Fruit fly (Drosophila melanogaster): Measurements from ENCODE around the gene ND-15.
A peak's percentile ranks its signal among the peaks of the same experiment; 100 is the strongest.

The ND-15 gene

dm6 chr2L:160581-161452, 46.3 kb downstream of the ND-15 start (continued):
- TF ChIP-seq slp2 (GFP tag; optimal IDR thresholded peaks at IDR 0.05): no peak
- TF ChIP-seq kay (GFP tag; optimal IDR thresholded peaks at IDR 0.05): no peak
- no peak for TF ChIP-seq Atf-2 (GFP tag; optimal IDR thresholded peaks at IDR 0.05)
- no peak for TF ChIP-seq knrl (GFP tag; IDR thresholded peaks at IDR 0.05; ENCODE audit: partially characterized antibody)
- peak; percentile 43 for TF ChIP-seq Hey (tag; optimal IDR thresholded peaks at IDR 0.05)
- peak; percentile 63 to 85 for TF ChIP-seq Trl (optimal IDR thresholded peaks at IDR 0.05)
- TF ChIP-seq Trl (GFP tag; optimal IDR thresholded peaks at IDR 0.05): peak; percentile 12
- TF ChIP-seq prd (optimal IDR thresholded peaks at IDR 0.05): no peak
- no peak for TF ChIP-seq prd (GFP tag; IDR thresholded peaks at IDR 0.05)
- TF ChIP-seq vvl (GFP tag; IDR thresholded peaks at IDR 0.05): no peak
- peak; percentile 22 for TF ChIP-seq CG2120 (GFP tag; optimal IDR thresholded peaks at IDR 0.05)
- TF ChIP-seq ro (GFP tag; IDR thresholded peaks at IDR 0.05): no peak
- TF ChIP-seq Bteb2 (GFP tag; optimal IDR thresholded peaks at IDR 0.05): no peak
- no peak for TF ChIP-seq Atf3 (GFP tag; optimal IDR thresholded peaks at IDR 0.05)
- TF ChIP-seq Aef1 (GFP tag; IDR thresholded peaks at IDR 0.05): no peak
- no peak for TF ChIP-seq lov (optimal IDR thresholded peaks at IDR 0.05)
- TF ChIP-seq lov (GFP tag; IDR thresholded peaks at IDR 0.05): no peak
- no peak for TF ChIP-seq CG7963 (GFP tag; IDR thresholded peaks at IDR 0.05; ENCODE audit: partially characterized antibody)
- TF ChIP-seq gce (GFP tag; IDR thresholded peaks at IDR 0.05): no peak
- peak; percentile 40 for TF ChIP-seq disco-r (GFP tag; optimal IDR thresholded peaks at IDR 0.05)
- TF ChIP-seq jing (GFP tag; optimal IDR thresholded peaks at IDR 0.05): no peak
- TF ChIP-seq fru (optimal IDR thresholded peaks at IDR 0.05): no peak
- TF ChIP-seq vfl (GFP tag; optimal IDR thresholded peaks at IDR 0.05): peak; percentile 58
- no peak for TF ChIP-seq ac (GFP tag; optimal IDR thresholded peaks at IDR 0.05)
- TF ChIP-seq nau (GFP tag; optimal IDR thresholded peaks at IDR 0.05): no peak
- no peak for TF ChIP-seq CG5953 (GFP tag; IDR thresholded peaks at IDR 0.05)
- no peak for TF ChIP-seq CG3281 (GFP tag; optimal IDR thresholded peaks at IDR 0.05)
- TF ChIP-seq Rx (GFP tag; IDR thresholded peaks at IDR 0.05): no peak
- no peak for TF ChIP-seq hth (optimal IDR thresholded peaks at IDR 0.05)
- TF ChIP-seq Usf (GFP tag; optimal IDR thresholded peaks at IDR 0.05): no peak
- no peak for TF ChIP-seq Tbp (GFP tag; optimal IDR thresholded peaks at IDR 0.05)
- TF ChIP-seq CG11696 (GFP tag; IDR thresholded peaks at IDR 0.05): no peak
- TF ChIP-seq lab (GFP tag; optimal IDR thresholded peaks at IDR 0.05): peak; percentile 56
- TF ChIP-seq CG10654 (GFP tag; optimal IDR thresholded peaks at IDR 0.05): no peak
- TF ChIP-seq fd102C (GFP tag; optimal IDR thresholded peaks at IDR 0.05): no peak
- no peak for TF ChIP-seq CG43689 (GFP tag; IDR thresholded peaks at IDR 0.05)
- no peak for TF ChIP-seq CG7556 (GFP tag; optimal IDR thresholded peaks at IDR 0.05)
- TF ChIP-seq h (optimal IDR thresholded peaks at IDR 0.05): no peak
- no peak for TF ChIP-seq CG10565 (GFP tag; optimal IDR thresholded peaks at IDR 0.05)
- TF ChIP-seq Sox100B (GFP tag; optimal IDR thresholded peaks at IDR 0.05): no peak
- TF ChIP-seq Max (GFP tag; optimal IDR thresholded peaks at IDR 0.05): peak; percentile 32
- TF ChIP-seq Side (GFP tag; optimal IDR thresholded peaks at IDR 0.05): no peak
- TF ChIP-seq CG18262 (tag; optimal IDR thresholded peaks at IDR 0.05): no peak
- no peak for TF ChIP-seq CG17361 (GFP tag; IDR thresholded peaks at IDR 0.05)
- no peak for TF ChIP-seq tx (GFP tag; optimal IDR thresholded peaks at IDR 0.05)
- no peak for TF ChIP-seq CG4854 (GFP tag; optimal IDR thresholded peaks at IDR 0.05)
- peak; percentile 62 for TF ChIP-seq scrt (GFP tag; optimal IDR thresholded peaks at IDR 0.05)
- no peak for TF ChIP-seq CG15696 (tag; optimal IDR thresholded peaks at IDR 0.05)
- TF ChIP-seq CG4328 (GFP tag; optimal IDR thresholded peaks at IDR 0.05): peak; percentile 70
- peak; percentile 12 for TF ChIP-seq CG3163 (GFP tag; optimal IDR thresholded peaks at IDR 0.05)
- no peak for TF ChIP-seq Elba2 (GFP tag; optimal IDR thresholded peaks at IDR 0.05)
- peak; percentile 48 for TF ChIP-seq Ssrp (tag; optimal IDR thresholded peaks at IDR 0.05)
- peak; percentile 11 for TF ChIP-seq da (GFP tag; optimal IDR thresholded peaks at IDR 0.05)
